Worm (Caenorhabditis elegans) whole organism, late embryonic: Measurements from ENCODE around the gene trx-3.

Source experiments
- C08G9.2 ChIP-seq: sonication (generic microtip); optimal IDR thresholded peaks from 2 replicates; lab custom pipeline; 2016; ENCODE audit warnings: mild to moderate bottlenecking, missing genetic modification characterization, moderate library complexity, missing compliant biosample characterization
- C38D4.7 ChIP-seq: fragments of 200-800 bp; sonication (Bioruptor generic); optimal IDR thresholded peaks from 2 replicates; lab custom pipeline; 2018; ENCODE audit warnings: mild to moderate bottlenecking, missing genetic modification characterization, moderate library complexity, missing compliant biosample characterization
- F13H6.1 ChIP-seq: sonication (generic microtip); optimal IDR thresholded peaks from 2 replicates; lab custom pipeline; 2016; ENCODE audit warnings: missing genetic modification characterization, missing compliant biosample characterization
- K09A11.1 ChIP-seq: sonication (generic microtip); optimal IDR thresholded peaks from 2 replicates; lab custom pipeline; 2017; ENCODE audit warnings: antibody characterized with exemption, mild to moderate bottlenecking, missing genetic modification characterization, missing compliant biosample characterization; ENCODE audit not compliant: insufficient read depth
- T23F11.4 ChIP-seq: fragments of 200-800 bp; sonication (Bioruptor generic); optimal IDR thresholded peaks from 2 replicates; lab custom pipeline; 2018; ENCODE audit warnings: mild to moderate bottlenecking, missing genetic modification characterization, missing compliant biosample characterization
- Y22D7AL.16 ChIP-seq: sonication (generic microtip); optimal IDR thresholded peaks from 2 replicates; lab custom pipeline; 2016; ENCODE audit warnings: missing genetic modification characterization, missing compliant biosample characterization
- ceh-19 ChIP-seq: fragments of 200-800 bp; sonication (Bioruptor generic); optimal IDR thresholded peaks from 2 replicates; lab custom pipeline; 2018; ENCODE audit warnings: mild to moderate bottlenecking, missing genetic modification characterization, missing compliant biosample characterization
- ceh-2 ChIP-seq: sonication (generic microtip); optimal IDR thresholded peaks from 2 replicates; lab custom pipeline; 2016; ENCODE audit warnings: missing genotype, missing genetic modification characterization, missing compliant biosample characterization
- ceh-24 ChIP-seq: sonication (generic microtip); optimal IDR thresholded peaks from 2 replicates; lab custom pipeline; 2016; ENCODE audit warnings: mild to moderate bottlenecking, missing genetic modification characterization, missing compliant biosample characterization
- ceh-31 ChIP-seq: sonication (generic microtip); optimal IDR thresholded peaks from 2 replicates; lab custom pipeline; 2016; ENCODE audit warnings: missing genetic modification characterization, missing compliant biosample characterization
- ceh-34 ChIP-seq: sonication (generic microtip); optimal IDR thresholded peaks from 2 replicates; lab custom pipeline; 2016; ENCODE audit warnings: mild to moderate bottlenecking, missing genetic modification characterization, missing compliant biosample characterization
- ceh-48 ChIP-seq: sonication (generic microtip); optimal IDR thresholded peaks from 2 replicates; lab custom pipeline; 2016; ENCODE audit warnings: missing genetic modification characterization, inconsistent platforms, missing compliant biosample characterization
- ceh-6 ChIP-seq: fragments of 200-800 bp; sonication (Bioruptor generic); optimal IDR thresholded peaks from 2 replicates; lab custom pipeline; 2018; ENCODE audit warnings: mild to moderate bottlenecking, missing genetic modification characterization, missing compliant biosample characterization
- dmd-4 ChIP-seq: sonication (generic microtip); optimal IDR thresholded peaks from 2 replicates; lab custom pipeline; 2016; ENCODE audit warnings: borderline replicate concordance, missing genetic modification characterization, missing compliant biosample characterization
- dve-1 ChIP-seq: sonication (generic microtip); optimal IDR thresholded peaks from 2 replicates; lab custom pipeline; 2017; ENCODE audit warnings: antibody characterized with exemption, mild to moderate bottlenecking, missing genetic modification characterization, missing compliant biosample characterization
- elt-2 ChIP-seq: sonication (generic microtip); optimal IDR thresholded peaks from 2 replicates; lab custom pipeline; 2016; ENCODE audit warnings: missing genetic modification reagents, missing genetic modification characterization, missing compliant biosample characterization
- elt-4 ChIP-seq: sonication (generic microtip); optimal IDR thresholded peaks from 2 replicates; lab custom pipeline; 2016; ENCODE audit warnings: missing genetic modification characterization, missing compliant biosample characterization
- ets-4 ChIP-seq: sonication (generic microtip); optimal IDR thresholded peaks from 2 replicates; lab custom pipeline; 2016; ENCODE audit warnings: missing genetic modification characterization, missing compliant biosample characterization
- eyg-1 ChIP-seq: sonication (generic microtip); optimal IDR thresholded peaks from 2 replicates; lab custom pipeline; 2016; ENCODE audit warnings: missing genotype, missing genetic modification characterization, missing compliant biosample characterization
- fkh-6 ChIP-seq: sonication (generic microtip); optimal IDR thresholded peaks from 2 replicates; lab custom pipeline; 2016; ENCODE audit warnings: missing genetic modification characterization, missing compliant biosample characterization
- gmeb-2 ChIP-seq: sonication (generic microtip); optimal IDR thresholded peaks from 2 replicates; lab custom pipeline; 2016; ENCODE audit warnings: missing genetic modification characterization, inconsistent platforms, missing compliant biosample characterization
- hlh-30 ChIP-seq: sonication (generic microtip); optimal IDR thresholded peaks from 2 replicates; lab custom pipeline; 2017; ENCODE audit warnings: antibody characterized with exemption, missing genetic modification characterization, missing compliant biosample characterization; ENCODE audit not compliant: insufficient read depth
- hlh-6 ChIP-seq: sonication (generic microtip); optimal IDR thresholded peaks from 2 replicates; lab custom pipeline; 2016; ENCODE audit warnings: missing genotype, missing genetic modification characterization, missing compliant biosample characterization
- lin-11 ChIP-seq: fragments of 200-800 bp; sonication (Bioruptor generic); optimal IDR thresholded peaks from 2 replicates; lab custom pipeline; 2018; ENCODE audit warnings: mild to moderate bottlenecking, missing genetic modification characterization, missing compliant biosample characterization
- mec-3 ChIP-seq: sonication (generic microtip); optimal IDR thresholded peaks from 2 replicates; lab custom pipeline; 2016; ENCODE audit warnings: borderline replicate concordance, missing genetic modification characterization, missing compliant biosample characterization
- nfya-1 ChIP-seq: sonication (generic microtip); optimal IDR thresholded peaks from 2 replicates; lab custom pipeline; 2017; ENCODE audit warnings: missing genetic modification characterization, mild to moderate bottlenecking, missing compliant biosample characterization, antibody characterized with exemption, moderate library complexity
- nhr-11 ChIP-seq: fragments of 150-350 bp; optimal IDR thresholded peaks from 2 replicates; lab custom pipeline; 2014; ENCODE audit warnings: missing biosample characterization, missing genetic modification characterization
- nhr-232 ChIP-seq: sonication (generic microtip); optimal IDR thresholded peaks from 2 replicates; lab custom pipeline; 2016; ENCODE audit warnings: missing genetic modification characterization, missing compliant biosample characterization
- odd-2 ChIP-seq: sonication (generic microtip); optimal IDR thresholded peaks from 2 replicates; lab custom pipeline; 2017; ENCODE audit warnings: antibody characterized with exemption, mild to moderate bottlenecking, missing genetic modification characterization, missing compliant biosample characterization
- pax-1 ChIP-seq: fragments of 150-350 bp; optimal IDR thresholded peaks from 2 replicates; lab custom pipeline; 2014; ENCODE audit warnings: missing biosample characterization, missing genetic modification characterization
- pha-2 ChIP-seq: sonication (generic microtip); optimal IDR thresholded peaks from 2 replicates; lab custom pipeline; 2017; ENCODE audit warnings: mild to moderate bottlenecking, missing genetic modification characterization, missing compliant biosample characterization
- pha-4 ChIP-seq: fragments of 150-350 bp; optimal IDR thresholded peaks from 2 replicates; lab custom pipeline; 2018; ENCODE audit warnings: missing biosample characterization, missing genetic modification reagents, missing genetic modification characterization
- pqm-1 ChIP-seq: sonication (generic microtip); optimal IDR thresholded peaks from 2 replicates; lab custom pipeline; 2016; ENCODE audit warnings: missing genetic modification characterization, missing compliant biosample characterization
- ref-2 ChIP-seq: sonication (generic microtip); optimal IDR thresholded peaks from 2 replicates; lab custom pipeline; 2016; ENCODE audit warnings: missing genetic modification characterization, missing compliant biosample characterization
- sdc-2 ChIP-seq: sonication (generic microtip); optimal IDR thresholded peaks from 2 replicates; lab custom pipeline; 2016; ENCODE audit warnings: missing genotype, missing genetic modification characterization, missing compliant biosample characterization
- sox-2 ChIP-seq: fragments of 200-800 bp; sonication (Bioruptor generic); IDR thresholded peaks from 2 replicates; pipeline ENCODE4 v1.3.6; 2022; ENCODE audit warnings: missing genetic modification reagents, missing genetic modification characterization, missing compliant biosample characterization
- sox-4 ChIP-seq: sonication (generic microtip); optimal IDR thresholded peaks from 2 replicates; lab custom pipeline; 2017; ENCODE audit warnings: mild to moderate bottlenecking, missing genetic modification characterization, inconsistent platforms, missing compliant biosample characterization
- tbx-2 ChIP-seq: sonication (generic microtip); optimal IDR thresholded peaks from 2 replicates; lab custom pipeline; 2016; ENCODE audit warnings: missing genetic modification characterization, missing compliant biosample characterization
- tbx-7 ChIP-seq: sonication (generic microtip); optimal IDR thresholded peaks from 2 replicates; lab custom pipeline; 2016; ENCODE audit warnings: missing genotype, missing genetic modification characterization, missing compliant biosample characterization
- unc-42 ChIP-seq: sonication (generic microtip); optimal IDR thresholded peaks from 2 replicates; lab custom pipeline; 2016; ENCODE audit warnings: missing genotype, missing genetic modification characterization, missing compliant biosample characterization
- unc-86 ChIP-seq: sonication (generic microtip); optimal IDR thresholded peaks from 2 replicates; lab custom pipeline; 2016; ENCODE audit warnings: missing genetic modification characterization, missing compliant biosample characterization
- zip-5 ChIP-seq: sonication (generic microtip); optimal IDR thresholded peaks from 2 replicates; lab custom pipeline; 2016; ENCODE audit warnings: missing genetic modification characterization, missing compliant biosample characterization

Gene trx-3

DNA sequence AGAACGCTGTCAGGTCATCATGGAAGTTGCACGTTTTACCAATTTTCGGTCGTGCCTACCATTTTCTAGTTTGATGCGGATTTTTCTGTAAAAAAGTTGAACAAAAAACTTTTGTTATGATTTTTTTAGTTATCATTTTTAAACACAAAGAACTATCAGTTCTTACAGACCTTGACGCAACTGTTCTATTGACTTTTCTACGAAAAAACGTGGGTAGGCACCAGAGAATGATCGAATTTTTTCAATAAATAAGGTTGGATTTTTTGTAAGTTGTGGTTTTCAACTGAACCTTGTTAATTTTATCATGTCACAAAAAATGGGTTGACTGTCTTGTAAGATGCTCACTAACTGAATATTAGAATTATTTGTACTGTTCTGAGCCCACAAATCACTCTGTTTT lies 8.2 kb upstream of the trx-3 start:
- TF ChIP-seq zip-5 (tag; lab: Kevin White, UChicago) = no peak
- TF ChIP-seq ref-2 (tag; lab: Kevin White, UChicago) = no peak
- no peak for TF ChIP-seq fkh-6
- TF ChIP-seq K09A11.1 (tag; lab: Kevin White, UChicago) = no peak
- TF ChIP-seq tbx-2 = no peak
- no peak for TF ChIP-seq dmd-4 (tag; lab: Kevin White, UChicago)
- no peak for TF ChIP-seq sox-2 (GFP tag; lab: Robert Waterston, UW)
- TF ChIP-seq elt-4 (tag; lab: Kevin White, UChicago) = no peak
- no peak for TF ChIP-seq T23F11.4
- no peak for TF ChIP-seq eyg-1 (tag; lab: Kevin White, UChicago)
- TF ChIP-seq elt-2 = no peak
- no peak for TF ChIP-seq tbx-7 (tag; lab: Kevin White, UChicago)
- TF ChIP-seq pax-1 = no peak
- no peak for TF ChIP-seq C08G9.2 (tag; lab: Kevin White, UChicago)
- no peak for TF ChIP-seq mec-3 (tag; lab: Kevin White, UChicago)
- no peak for TF ChIP-seq lin-11 (tag; lab: Kevin White, UChicago)
- no peak for TF ChIP-seq ceh-19 (GFP tag; lab: Kevin White, UChicago)
- no peak for TF ChIP-seq ceh-31 (tag; lab: Kevin White, UChicago)

DNA sequence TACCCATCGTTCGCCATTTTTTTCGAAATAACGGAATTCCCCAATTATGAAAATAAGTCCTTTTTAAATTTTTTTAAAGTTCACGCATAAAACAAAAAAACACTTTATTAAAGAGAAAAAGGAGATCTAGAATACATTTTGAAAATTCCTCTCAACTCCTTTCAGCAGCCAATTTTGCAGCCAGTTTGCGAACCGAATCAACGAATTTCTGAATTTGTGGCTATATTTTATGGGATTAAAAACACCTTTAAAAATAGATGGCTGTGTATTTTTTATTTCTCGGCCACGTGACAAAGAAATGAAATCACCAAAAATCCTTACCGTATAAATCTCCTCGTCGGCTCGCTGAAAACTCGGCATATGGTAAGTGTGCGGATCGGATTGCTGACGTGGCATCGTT lies 6.8 kb upstream of the trx-3 start, which contains the start of gene M01H9.10:
Gene M01H9.10, minus strand, starts transcription at position 101 of the 400 bp plus-strand sequence.
- no peak for TF ChIP-seq sox-2 (GFP tag; lab: Robert Waterston, UW)
- no peak for TF ChIP-seq sdc-2

DNA sequence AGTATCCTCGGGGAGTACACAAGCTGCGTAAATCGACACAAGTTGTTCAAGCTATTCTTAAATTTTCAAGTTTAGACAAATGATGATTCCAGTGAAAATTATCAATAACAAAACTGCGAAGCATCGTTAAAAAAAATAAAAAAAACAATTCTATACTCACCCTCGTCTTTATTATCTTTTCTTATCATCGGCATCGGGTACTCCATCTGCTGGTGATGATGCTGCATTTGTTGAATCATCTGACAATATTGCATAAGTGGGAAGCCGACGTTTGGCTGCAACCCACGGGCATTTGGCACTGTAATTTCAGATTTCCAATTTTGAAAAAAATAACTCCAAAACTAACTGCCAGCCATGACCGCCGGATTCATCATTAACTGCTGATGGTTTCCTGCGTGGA lies 5.5 kb upstream of the trx-3 start:
- TF ChIP-seq sox-4 = no peak
- TF ChIP-seq ceh-6 (GFP tag; lab: Kevin White, UChicago) = no peak
- TF ChIP-seq pax-1 = no peak
- TF ChIP-seq pha-2 (tag; lab: Kevin White, UChicago) = no peak
- no peak for TF ChIP-seq ceh-2

DNA sequence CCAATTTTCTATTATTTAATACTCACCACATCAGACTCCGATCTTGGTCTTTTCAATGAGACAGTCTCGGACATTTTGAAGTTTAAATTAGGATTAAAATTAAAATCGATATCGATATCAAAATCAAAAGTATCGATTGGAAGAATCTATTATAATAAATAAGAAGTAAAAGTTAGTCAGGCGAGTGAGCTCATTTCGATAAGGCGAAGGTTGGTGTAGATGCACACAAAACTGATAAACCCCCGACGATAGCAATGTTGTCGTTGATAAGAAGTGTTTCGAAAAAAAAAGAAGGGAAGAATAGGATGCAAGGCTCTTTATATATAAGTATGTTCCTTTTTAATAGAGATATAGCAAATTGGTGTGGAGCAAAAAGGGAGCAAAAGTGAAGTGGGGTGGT lies 4.3 kb upstream of the trx-3 start, which contains the start of gene M01H9.4:
Gene M01H9.4, minus strand, starts transcription at position 379 of the 400 bp plus-strand sequence.
- TF ChIP-seq pqm-1 (tag; lab: Kevin White, UChicago) (peak; percentile 4), elt-2 (peak; percentile 98), zip-5 (tag; lab: Kevin White, UChicago) (no peak)
- TF ChIP-seq, all 69 proteins: peak for 2

DNA sequence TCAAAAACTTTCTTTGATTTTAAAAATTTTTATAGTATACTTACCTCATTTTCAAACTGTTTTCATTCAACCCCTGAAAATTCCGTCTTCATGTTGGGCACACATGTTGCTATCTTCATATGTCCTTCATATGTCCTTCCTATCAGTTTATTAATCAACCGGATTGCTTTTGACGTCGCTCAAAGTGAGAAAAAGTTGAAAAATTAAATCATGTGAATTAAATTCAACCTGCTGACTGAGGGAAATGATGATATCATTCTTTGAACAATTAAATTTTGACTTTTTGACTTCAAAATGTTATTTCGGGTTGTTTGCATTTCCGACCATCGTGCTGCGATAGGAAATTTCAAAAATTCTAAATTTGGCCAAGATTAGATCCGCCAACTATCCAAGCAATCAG lies 2.3 kb upstream of the trx-3 start:
- TF ChIP-seq gmeb-2 (tag; lab: Kevin White, UChicago) = no peak
- TF ChIP-seq ceh-19 (GFP tag; lab: Kevin White, UChicago) = no peak
- no peak for TF ChIP-seq hlh-30 (tag; lab: Kevin White, UChicago)
- TF ChIP-seq sdc-2 = no peak
- no peak for TF ChIP-seq lin-11 (tag; lab: Kevin White, UChicago)
- no peak for TF ChIP-seq elt-4 (tag; lab: Kevin White, UChicago)
- TF ChIP-seq F13H6.1 = no peak
- TF ChIP-seq ceh-34 (tag; lab: Kevin White, UChicago) = no peak
- no peak for TF ChIP-seq fkh-6
- TF ChIP-seq unc-42 (tag; lab: Kevin White, UChicago) = no peak
- TF ChIP-seq ceh-24 (tag; lab: Kevin White, UChicago) = no peak
- TF ChIP-seq dve-1 (tag; lab: Kevin White, UChicago) = no peak
- no peak for TF ChIP-seq sox-4
- no peak for TF ChIP-seq K09A11.1 (tag; lab: Kevin White, UChicago)

DNA sequence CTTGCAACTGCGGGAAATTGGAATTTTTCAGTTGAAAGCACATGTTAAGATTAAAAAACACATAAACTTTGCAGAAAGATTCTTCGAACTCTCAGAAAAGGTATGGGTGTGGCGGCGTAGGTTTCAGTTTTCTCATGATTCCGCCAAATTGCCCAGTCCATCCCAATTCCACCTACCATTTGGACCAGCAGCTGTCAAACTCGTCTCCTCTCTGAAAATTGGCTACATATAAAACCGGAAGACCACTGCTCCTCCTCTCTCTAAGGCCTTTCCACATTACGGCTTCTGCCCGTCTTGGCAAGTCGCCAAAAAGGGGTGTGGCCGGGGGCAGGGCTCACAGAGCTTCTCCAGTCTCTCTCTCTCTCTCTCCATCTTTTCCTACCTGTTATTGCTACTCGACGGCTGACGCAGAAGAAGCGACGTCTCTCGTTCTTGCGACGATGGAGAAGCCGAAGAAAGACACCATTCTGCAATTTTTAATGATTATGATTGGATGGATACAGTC lies 3.4 kb downstream of the trx-3 start, which contains the start of gene ZK180.7:
Gene ZK180.7, plus strand, starts transcription at position 395 of the 505 bp plus-strand sequence.
- no peak for TF ChIP-seq K09A11.1 (tag; lab: Kevin White, UChicago)
- TF ChIP-seq tbx-7 (tag; lab: Kevin White, UChicago) = no peak
- TF ChIP-seq ref-2 (tag; lab: Kevin White, UChicago) = no peak
- TF ChIP-seq lin-11 (tag; lab: Kevin White, UChicago) = no peak
- TF ChIP-seq pax-1 = no peak
- no peak for TF ChIP-seq odd-2 (tag; lab: Kevin White, UChicago)
- TF ChIP-seq nhr-232 (tag; lab: Kevin White, UChicago) = no peak
- TF ChIP-seq C38D4.7 (GFP tag; lab: Kevin White, UChicago) = no peak
- no peak for TF ChIP-seq ets-4 (tag; lab: Kevin White, UChicago)
- no peak for TF ChIP-seq sdc-2
- no peak for TF ChIP-seq pha-4 (tag; lab: Kevin White, UChicago)
- TF ChIP-seq nfya-1 = no peak
- no peak for TF ChIP-seq nhr-11
- no peak for TF ChIP-seq ceh-48 (tag; lab: Kevin White, UChicago)
- no peak for TF ChIP-seq hlh-6
- TF ChIP-seq Y22D7AL.16 (tag; lab: Kevin White, UChicago) = no peak
- no peak for TF ChIP-seq unc-86
